Worm (Caenorhabditis elegans) whole organism, late embryonic: ENCODE results near the gene K09F6.11.
"Not testable (repeated sequence)": the region's sequence is repeated elsewhere in the genome, so short reads cannot be mapped to it uniquely, and the experiment has no call there.

ENCODE experiments used
- F13H6.1 ChIP-seq: sonication (generic microtip); optimal IDR thresholded peaks from 2 replicates; lab custom pipeline; 2016; ENCODE audit warnings: missing genetic modification characterization, missing compliant biosample characterization
- K02D7.2 ChIP-seq: sonication (generic microtip); optimal IDR thresholded peaks from 2 replicates; lab custom pipeline; 2017; ENCODE audit warnings: mild to moderate bottlenecking, missing genetic modification characterization, missing compliant biosample characterization
- K09A11.1 ChIP-seq: sonication (generic microtip); optimal IDR thresholded peaks from 2 replicates; lab custom pipeline; 2017; ENCODE audit warnings: antibody characterized with exemption, mild to moderate bottlenecking, missing genetic modification characterization, missing compliant biosample characterization; ENCODE audit not compliant: insufficient read depth
- T23F11.4 ChIP-seq: fragments of 200-800 bp; sonication (Bioruptor generic); optimal IDR thresholded peaks from 2 replicates; lab custom pipeline; 2018; ENCODE audit warnings: mild to moderate bottlenecking, missing genetic modification characterization, missing compliant biosample characterization
- ama-1 ChIP-seq: fragments of 150-350 bp; optimal IDR thresholded peaks from 2 replicates; lab custom pipeline; 2014
- ceh-18 ChIP-seq: sonication (generic microtip); optimal IDR thresholded peaks from 2 replicates; lab custom pipeline; 2016; ENCODE audit warnings: missing genetic modification characterization, missing compliant biosample characterization
- ceh-2 ChIP-seq: sonication (generic microtip); optimal IDR thresholded peaks from 2 replicates; lab custom pipeline; 2016; ENCODE audit warnings: missing genotype, missing genetic modification characterization, missing compliant biosample characterization
- ceh-30 ChIP-seq: fragments of 150-350 bp; optimal IDR thresholded peaks from 2 replicates; lab custom pipeline; 2014; ENCODE audit warnings: missing biosample characterization, missing genetic modification characterization
- ceh-34 ChIP-seq: sonication (generic microtip); optimal IDR thresholded peaks from 2 replicates; lab custom pipeline; 2016; ENCODE audit warnings: mild to moderate bottlenecking, missing genetic modification characterization, missing compliant biosample characterization
- ceh-48 ChIP-seq: sonication (generic microtip); optimal IDR thresholded peaks from 2 replicates; lab custom pipeline; 2016; ENCODE audit warnings: missing genetic modification characterization, inconsistent platforms, missing compliant biosample characterization
- che-1 ChIP-seq: sonication (generic microtip); optimal IDR thresholded peaks from 2 replicates; lab custom pipeline; 2016; ENCODE audit warnings: mild to moderate bottlenecking, missing genetic modification characterization, missing compliant biosample characterization
- dve-1 ChIP-seq: sonication (generic microtip); optimal IDR thresholded peaks from 2 replicates; lab custom pipeline; 2017; ENCODE audit warnings: antibody characterized with exemption, mild to moderate bottlenecking, missing genetic modification characterization, missing compliant biosample characterization
- elt-2 ChIP-seq: sonication (generic microtip); optimal IDR thresholded peaks from 2 replicates; lab custom pipeline; 2016; ENCODE audit warnings: missing genetic modification reagents, missing genetic modification characterization, missing compliant biosample characterization
- elt-4 ChIP-seq: sonication (generic microtip); optimal IDR thresholded peaks from 2 replicates; lab custom pipeline; 2016; ENCODE audit warnings: missing genetic modification characterization, missing compliant biosample characterization
- ets-4 ChIP-seq: sonication (generic microtip); optimal IDR thresholded peaks from 2 replicates; lab custom pipeline; 2016; ENCODE audit warnings: missing genetic modification characterization, missing compliant biosample characterization
- fkh-6 ChIP-seq: sonication (generic microtip); optimal IDR thresholded peaks from 2 replicates; lab custom pipeline; 2016; ENCODE audit warnings: missing genetic modification characterization, missing compliant biosample characterization
- gmeb-2 ChIP-seq: sonication (generic microtip); optimal IDR thresholded peaks from 2 replicates; lab custom pipeline; 2016; ENCODE audit warnings: missing genetic modification characterization, inconsistent platforms, missing compliant biosample characterization
- hlh-13 ChIP-seq: fragments of 200-800 bp; sonication (Bioruptor generic); optimal IDR thresholded peaks from 2 replicates; lab custom pipeline; 2018; ENCODE audit warnings: mild to moderate bottlenecking, missing genetic modification characterization, missing compliant biosample characterization
- hlh-15 ChIP-seq: sonication (generic microtip); optimal IDR thresholded peaks from 2 replicates; lab custom pipeline; 2016; ENCODE audit warnings: missing genetic modification characterization, missing compliant biosample characterization
- hlh-6 ChIP-seq: sonication (generic microtip); optimal IDR thresholded peaks from 2 replicates; lab custom pipeline; 2016; ENCODE audit warnings: missing genotype, missing genetic modification characterization, missing compliant biosample characterization
- lim-6 ChIP-seq: sonication (generic microtip); optimal IDR thresholded peaks from 2 replicates; lab custom pipeline; 2016; ENCODE audit warnings: missing genetic modification characterization, missing compliant biosample characterization
- madf-2 ChIP-seq: sonication (generic microtip); optimal IDR thresholded peaks from 2 replicates; lab custom pipeline; 2017; ENCODE audit warnings: missing genetic modification characterization, missing compliant biosample characterization
- nfya-1 ChIP-seq: sonication (generic microtip); optimal IDR thresholded peaks from 2 replicates; lab custom pipeline; 2017; ENCODE audit warnings: missing genetic modification characterization, mild to moderate bottlenecking, missing compliant biosample characterization, antibody characterized with exemption, moderate library complexity
- odd-2 ChIP-seq: sonication (generic microtip); optimal IDR thresholded peaks from 2 replicates; lab custom pipeline; 2017; ENCODE audit warnings: antibody characterized with exemption, mild to moderate bottlenecking, missing genetic modification characterization, missing compliant biosample characterization
- pha-2 ChIP-seq: sonication (generic microtip); optimal IDR thresholded peaks from 2 replicates; lab custom pipeline; 2017; ENCODE audit warnings: mild to moderate bottlenecking, missing genetic modification characterization, missing compliant biosample characterization
- pqm-1 ChIP-seq: sonication (generic microtip); optimal IDR thresholded peaks from 2 replicates; lab custom pipeline; 2016; ENCODE audit warnings: missing genetic modification characterization, missing compliant biosample characterization
- rnt-1 ChIP-seq: sonication (generic microtip); optimal IDR thresholded peaks from 2 replicates; lab custom pipeline; 2016; ENCODE audit warnings: missing genetic modification characterization, missing compliant biosample characterization
- sdc-2 ChIP-seq: sonication (generic microtip); optimal IDR thresholded peaks from 2 replicates; lab custom pipeline; 2016; ENCODE audit warnings: missing genotype, missing genetic modification characterization, missing compliant biosample characterization
- unc-86 ChIP-seq: sonication (generic microtip); optimal IDR thresholded peaks from 2 replicates; lab custom pipeline; 2016; ENCODE audit warnings: missing genetic modification characterization, missing compliant biosample characterization
- zip-5 ChIP-seq: sonication (generic microtip); optimal IDR thresholded peaks from 2 replicates; lab custom pipeline; 2016; ENCODE audit warnings: missing genetic modification characterization, missing compliant biosample characterization
- ztf-16 ChIP-seq: sonication (generic microtip); optimal IDR thresholded peaks from 2 replicates; lab custom pipeline; 2017; ENCODE audit warnings: missing genetic modification characterization, missing compliant biosample characterization

The K09F6.11 gene

DNA sequence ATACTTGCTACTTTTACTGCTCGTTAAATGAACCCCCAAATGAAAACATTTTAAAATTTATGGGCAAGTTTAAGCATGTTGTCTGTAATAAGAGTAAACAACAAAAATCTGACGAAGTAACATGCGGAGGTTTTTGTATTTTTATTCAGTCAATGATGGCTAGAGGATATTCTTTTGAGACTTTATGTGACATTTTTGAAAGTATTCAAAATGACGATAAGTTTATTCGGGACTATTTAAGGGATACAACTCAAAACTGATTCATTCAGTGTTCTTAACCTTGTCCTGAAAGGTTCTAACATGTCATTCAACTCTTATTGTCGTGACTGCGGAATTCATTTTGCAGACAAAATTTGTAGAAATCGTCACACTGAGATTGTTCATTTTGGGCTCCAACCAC is at the start of gene K09F6.11:
TSS of gene K09F6.11 (plus strand) at position 301 of the 400 bp plus-strand sequence.
- TF ChIP-seq elt-2 (tag; lab: Kevin White, UChicago), result no peak
- no peak for TF ChIP-seq T23F11.4

DNA sequence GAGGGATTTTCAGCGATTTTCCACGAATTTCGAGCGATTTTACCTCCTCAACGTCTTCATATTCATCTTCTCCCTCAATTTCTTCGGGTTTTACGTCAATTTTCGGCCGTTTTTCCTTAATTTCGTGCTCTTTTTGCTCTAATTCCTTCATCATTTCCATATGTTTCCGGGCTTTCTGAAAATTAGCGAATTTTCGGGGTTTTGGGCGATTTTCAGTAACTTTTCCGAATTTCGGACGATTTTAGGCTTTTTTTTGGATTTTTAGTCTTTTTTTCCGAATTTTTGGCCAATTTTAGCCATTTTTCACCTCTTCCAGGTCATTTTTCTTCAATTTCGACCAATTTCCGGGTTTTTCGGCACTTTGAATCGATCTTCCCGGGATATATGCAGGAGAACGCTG is 49.6 kb upstream of the K09F6.11 start:
- TF ChIP-seq K09A11.1 (tag; lab: Kevin White, UChicago) (no peak), lim-6 (no peak), ceh-34 (tag; lab: Kevin White, UChicago) (no peak), hlh-13 (GFP tag; lab: Kevin White, UChicago) (no peak), elt-4 (tag; lab: Kevin White, UChicago) (no peak), nfya-1 (tag; lab: Kevin White, UChicago) (no peak), elt-2 (tag; lab: Kevin White, UChicago) (no peak), zip-5 (tag; lab: Kevin White, UChicago) (no peak)

DNA sequence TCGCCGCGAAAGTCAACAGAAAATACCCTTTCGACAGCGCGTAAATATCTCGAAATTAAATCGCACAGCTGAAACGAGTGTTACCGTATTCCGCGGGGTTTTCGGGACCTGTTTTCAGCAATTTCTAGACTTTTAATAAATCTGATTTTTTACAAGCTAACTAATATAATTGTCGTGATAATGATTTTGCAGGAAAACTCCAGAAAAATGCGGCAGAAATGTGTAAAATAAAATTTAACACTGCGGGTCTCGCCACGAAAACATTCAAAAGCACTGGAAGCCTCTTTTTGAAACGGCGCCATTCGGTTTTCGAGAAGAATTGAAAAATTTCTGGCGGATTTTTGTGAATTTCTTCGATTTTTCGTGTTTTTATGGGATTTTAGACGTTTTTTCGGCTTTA is 47.5 kb upstream of the K09F6.11 start, which contains the start of gene F54A3.6:
TSS of gene F54A3.6 (minus strand) at position 42 of the 400 bp plus-strand sequence.
- not testable (repeated sequence) for TF ChIP-seq K02D7.2; dve-1 (tag; lab: Kevin White, UChicago); lim-6

DNA sequence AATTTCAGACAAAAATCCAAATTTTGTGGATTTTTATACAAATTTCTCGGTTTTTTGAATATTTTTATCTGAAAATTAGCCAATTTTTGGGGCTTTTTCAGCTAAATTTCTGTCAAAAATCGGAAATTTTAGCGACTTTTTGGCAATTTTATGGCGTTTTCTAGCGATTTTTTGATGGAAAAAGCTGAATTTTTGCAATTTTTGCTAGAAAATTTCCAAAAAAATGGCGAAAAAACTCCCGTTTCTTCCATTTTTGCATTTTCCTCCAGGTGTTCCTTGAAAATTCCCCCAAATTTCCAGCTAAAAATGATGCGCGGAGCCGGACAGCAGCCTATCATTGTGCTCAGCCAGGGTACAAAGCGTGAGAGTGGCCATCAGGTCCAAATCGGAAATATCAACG is 46.7 kb upstream of the K09F6.11 start, which contains the start of gene cct-3:
TSS of gene cct-3 (plus strand) at position 301 of the 400 bp plus-strand sequence.
- TF ChIP-seq hlh-15 (tag; lab: Kevin White, UChicago) (no peak), madf-2 (tag; lab: Kevin White, UChicago) (no peak), ceh-48 (no peak), rnt-1 (tag; lab: Kevin White, UChicago) (no peak), ceh-18 (tag; lab: Kevin White, UChicago) (no peak), dve-1 (tag; lab: Kevin White, UChicago) (no peak), gmeb-2 (no peak), zip-5 (tag; lab: Kevin White, UChicago) (no peak), ets-4 (no peak), sdc-2 (tag; lab: Kevin White, UChicago) (no peak), odd-2 (tag; lab: Kevin White, UChicago) (no peak), fkh-6 (tag; lab: Kevin White, UChicago) (no peak), K02D7.2 (no peak), ceh-30 (tag; lab: Kevin White, UChicago) (no peak), unc-86 (tag; lab: Kevin White, UChicago) (no peak)

DNA sequence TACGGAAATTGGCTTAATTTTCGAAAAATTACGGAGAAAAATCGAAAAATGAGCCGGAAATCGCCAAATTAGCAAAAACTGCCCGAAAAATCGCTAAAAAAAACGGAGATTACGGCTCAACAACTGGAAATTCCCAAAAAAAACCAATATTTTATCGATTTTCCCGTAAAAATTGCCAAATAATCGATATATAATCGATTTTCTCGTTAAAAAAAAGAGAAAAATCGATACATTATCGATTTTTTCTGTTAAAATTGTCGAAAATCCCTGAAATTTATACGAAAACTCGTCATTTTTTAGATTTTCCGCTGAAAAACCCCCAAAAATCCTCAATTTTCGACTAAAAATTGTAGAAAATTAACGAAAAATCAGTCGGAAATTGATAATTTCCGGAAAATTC is 43.6 kb upstream of the K09F6.11 start:
- TF ChIP-seq ceh-2 (tag; lab: Kevin White, UChicago) (no peak), F13H6.1 (tag; lab: Kevin White, UChicago) (no peak), ceh-30 (tag; lab: Kevin White, UChicago) (no peak), ceh-48 (peak; percentile 1), odd-2 (tag; lab: Kevin White, UChicago) (no peak)

DNA sequence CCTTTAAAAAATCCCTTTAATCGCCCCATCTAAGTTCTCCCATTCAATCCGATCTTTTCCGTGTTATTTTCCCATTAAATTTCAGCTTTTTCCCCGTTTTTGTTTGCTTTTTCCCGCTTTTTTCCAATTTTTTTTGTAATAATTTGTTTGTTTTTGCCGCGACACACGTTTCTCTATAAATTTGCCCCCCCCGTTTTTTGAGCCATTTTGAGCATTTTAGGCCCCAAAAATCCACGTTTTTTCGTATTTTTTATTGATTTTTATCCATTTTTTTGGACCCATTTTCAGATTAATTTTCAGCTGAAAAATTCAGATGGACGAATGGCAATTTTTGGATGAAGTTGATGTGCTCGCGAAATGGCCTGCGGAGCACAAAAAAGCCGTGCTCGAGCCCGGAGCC is 36.6 kb upstream of the K09F6.11 start, which contains the start of gene F54A3.2:
TSS of gene F54A3.2 (plus strand) at position 301 of the 400 bp plus-strand sequence.
- TF ChIP-seq odd-2 (tag; lab: Kevin White, UChicago) (no peak), ztf-16 (no peak), hlh-6 (tag; lab: Kevin White, UChicago) (no peak), pha-2 (tag; lab: Kevin White, UChicago) (no peak), pqm-1 (tag; lab: Kevin White, UChicago) (no peak), rnt-1 (tag; lab: Kevin White, UChicago) (no peak)

DNA sequence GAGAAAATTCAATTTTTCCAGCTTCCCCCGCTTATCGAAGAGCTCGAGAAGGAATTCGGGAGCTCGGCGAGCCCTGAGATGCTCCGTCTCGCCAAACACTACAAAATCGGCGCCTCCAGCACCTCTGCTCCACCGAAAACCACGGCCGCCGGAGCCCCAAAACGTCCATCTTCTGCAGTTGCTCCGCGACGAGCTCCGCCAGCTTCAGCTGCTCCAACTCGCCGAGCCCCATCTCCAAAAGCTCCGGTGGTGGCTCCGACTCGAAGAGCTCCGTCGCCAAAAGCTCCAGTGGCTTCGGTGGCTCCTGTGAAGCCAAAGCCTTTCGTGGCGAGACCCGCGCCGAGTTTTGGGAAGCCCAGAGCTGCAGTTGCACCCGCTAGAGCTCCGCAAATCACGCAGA is 28.3 kb upstream of the K09F6.11 start:
- TF ChIP-seq che-1 (no peak), ztf-16 (no peak), ama-1 (lab: Kevin White, UChicago) (no peak)
